Worm (Caenorhabditis elegans): ENCODE measurements around the gene Y42H9AR.5.

Y42H9AR.5 gene

ce11 chrIV:8105083-8105482 is 2.8 kb downstream of the Y42H9AR.5 start:
- no peak for TF ChIP-seq mab-9 (GFP tag; IDR thresholded peaks at IDR 0.05)
- no peak for TF ChIP-seq snpc-4 (tag; optimal IDR thresholded peaks at IDR 0.05)
- TF ChIP-seq nhr-84 (tag; optimal IDR thresholded peaks at IDR 0.05) = no peak
- no peak for TF ChIP-seq zag-1 (tag; optimal IDR thresholded peaks at IDR 0.05)
- no peak for TF ChIP-seq swsn-7 (tag; optimal IDR thresholded peaks at IDR 0.05)

ce11 chrIV:8107502-8107901 is 5.2 kb downstream of the Y42H9AR.5 start, which contains the start of gene rabs-5:
TSS of gene rabs-5 (minus strand) at chrIV:8107602.
- TF ChIP-seq mab-9 (GFP tag; IDR thresholded peaks at IDR 0.05) = no peak
- no peak for TF ChIP-seq jun-1 (tag; optimal IDR thresholded peaks at IDR 0.05)
- TF ChIP-seq F16B12.6 (tag; optimal IDR thresholded peaks at IDR 0.05) = no peak
- TF ChIP-seq C04F5.9 (tag; optimal IDR thresholded peaks at IDR 0.05) = no peak
- TF ChIP-seq swsn-7 (tag; optimal IDR thresholded peaks at IDR 0.05) = no peak
- TF ChIP-seq zag-1 (tag; optimal IDR thresholded peaks at IDR 0.05) = no peak
- TF ChIP-seq dpl-1 (GFP tag; optimal IDR thresholded peaks at IDR 0.05) = no peak
- no peak for TF ChIP-seq unc-98 (GFP tag; IDR thresholded peaks at IDR 0.05)
- TF ChIP-seq rnt-1 (tag; optimal IDR thresholded peaks at IDR 0.05) = no peak
- no peak for TF ChIP-seq pax-3 (tag; optimal IDR thresholded peaks at IDR 0.05)
- TF ChIP-seq lsy-2 (tag; optimal IDR thresholded peaks at IDR 0.05) = no peak
- TF ChIP-seq dsc-1 (tag; optimal IDR thresholded peaks at IDR 0.05) = no peak
- no peak for TF ChIP-seq egl-27 (tag; optimal IDR thresholded peaks at IDR 0.05)
- no peak for TF ChIP-seq unc-62 (GFP tag; optimal IDR thresholded peaks at IDR 0.05)
- TF ChIP-seq nhr-28 (tag; optimal IDR thresholded peaks at IDR 0.05) = no peak
- TF ChIP-seq hlh-4 (tag; optimal IDR thresholded peaks at IDR 0.05) = no peak
- no peak for TF ChIP-seq lin-13 (GFP tag; optimal IDR thresholded peaks at IDR 0.05)
- TF ChIP-seq efl-3 (GFP tag; optimal IDR thresholded peaks at IDR 0.05) = no peak

- no peak for TF ChIP-seq ets-5 (GFP tag; IDR thresholded peaks at IDR 0.05)
- no peak for TF ChIP-seq unc-86 (tag; optimal IDR thresholded peaks at IDR 0.05)
- TF ChIP-seq ceh-8 (GFP tag; optimal IDR thresholded peaks at IDR 0.05) = no peak
- peak; percentile 22 for TF ChIP-seq skn-1 (tag; optimal IDR thresholded peaks at IDR 0.05)
- no peak for TF ChIP-seq ces-1 (GFP tag; optimal IDR thresholded peaks at IDR 0.05)
- TF ChIP-seq irx-1 (tag; optimal IDR thresholded peaks at IDR 0.05) = no peak
- TF ChIP-seq snpc-4 (tag; optimal IDR thresholded peaks at IDR 0.05) = no peak
- TF ChIP-seq F16B12.6 (tag; optimal IDR thresholded peaks at IDR 0.05) = peak; percentile 36
- TF ChIP-seq ceh-82 (tag; optimal IDR thresholded peaks at IDR 0.05) = peak in 1 of 3 experiments; percentile 38
- TF ChIP-seq lin-14 (GFP tag; optimal IDR thresholded peaks at IDR 0.05) = peak; percentile 80
- TF ChIP-seq xbp-1 (tag; optimal IDR thresholded peaks at IDR 0.05) = no peak
- TF ChIP-seq jun-1 (tag; optimal IDR thresholded peaks at IDR 0.05) = no peak
- TF ChIP-seq unc-30 (tag; optimal IDR thresholded peaks at IDR 0.05) = no peak
- TF ChIP-seq nhr-11 (tag; optimal IDR thresholded peaks at IDR 0.05) = peak; percentile 16
- no peak for TF ChIP-seq ztf-11 (tag; optimal IDR thresholded peaks at IDR 0.05)
- peak; percentile 57 for TF ChIP-seq snu-23 (GFP tag; optimal IDR thresholded peaks at IDR 0.05)
- peak; percentile 35 for TF ChIP-seq mep-1 (tag; optimal IDR thresholded peaks at IDR 0.05)
- no peak for TF ChIP-seq nhr-19 (GFP tag; conservative IDR thresholded peaks at IDR 0.05)
- TF ChIP-seq nhr-20 (tag; optimal IDR thresholded peaks at IDR 0.05) = peak; percentile 38
- no peak for TF ChIP-seq mef-2 (tag; optimal IDR thresholded peaks at IDR 0.05)
- peak; percentile 56 for TF ChIP-seq blmp-1 (tag; optimal IDR thresholded peaks at IDR 0.05)
- no peak for TF ChIP-seq fkh-4 (tag; optimal IDR thresholded peaks at IDR 0.05; ENCODE audit: borderline replicate concordance)
- peak; percentile 4 for TF ChIP-seq fkh-8 (tag; optimal IDR thresholded peaks at IDR 0.05)
- TF ChIP-seq rnt-1 (tag; optimal IDR thresholded peaks at IDR 0.05) = peak; percentile 43
- TF ChIP-seq lin-35 (GFP tag; optimal IDR thresholded peaks at IDR 0.05) = peak in 1 of 2 experiments; percentile 8
- TF ChIP-seq C04F5.9 (tag; optimal IDR thresholded peaks at IDR 0.05) = no peak
- TF ChIP-seq lsy-2 (tag; optimal IDR thresholded peaks at IDR 0.05) = peak; percentile 13
- TF ChIP-seq sptf-1 (tag; optimal IDR thresholded peaks at IDR 0.05) = no peak
- TF ChIP-seq efl-1 (optimal IDR thresholded peaks at IDR 0.05) = peak in 1 of 2 experiments; percentile 16
- peak in 1 of 2 experiments; percentile 73 for TF ChIP-seq efl-1 (GFP tag; optimal IDR thresholded peaks at IDR 0.05 in 1 of 2)
- TF ChIP-seq mdl-1 (tag; optimal IDR thresholded peaks at IDR 0.05) = peak in 1 of 2 experiments; percentile 3
- TF ChIP-seq unc-98 (GFP tag; IDR thresholded peaks at IDR 0.05) = no peak
- peak; percentile 30 for TF ChIP-seq nhr-71 (tag; optimal IDR thresholded peaks at IDR 0.05)
These were observed 9.9 kb downstream of the Y42H9AR.5 start, which contains the start of gene Y42H9AR.4 for ce11 chrIV:8112187-8112586. TSS of gene Y42H9AR.4 (minus strand) at chrIV:8112218.
